Fruit fly (Drosophila melanogaster) whole organism, adult: Measurements from ENCODE around the gene Mst36Fa.

Experiments
- CG11617 ChIP-seq: fragments of 200-800 bp; sonication (Bioruptor generic); optimal IDR thresholded peaks from 2 replicates; lab custom pipeline; 2017; ENCODE audit warnings: mild to moderate bottlenecking, missing biosample characterization, missing genetic modification reagents, missing genetic modification characterization
- CG12768 ChIP-seq: fragments of 200-800 bp; sonication (Bioruptor generic); optimal IDR thresholded peaks from 2 replicates; lab custom pipeline; 2017; ENCODE audit warnings: missing biosample characterization, missing genetic modification characterization, mild to moderate bottlenecking, moderate library complexity, missing genetic modification reagents
- CG14711 ChIP-seq: fragments of 200-800 bp; sonication (Bioruptor generic); optimal IDR thresholded peaks from 2 replicates; lab custom pipeline; 2018; ENCODE audit warnings: missing biosample characterization, mild to moderate bottlenecking, missing genetic modification characterization, moderate library complexity
- CG1620 ChIP-seq: fragments of 200-800 bp; sonication (Bioruptor generic); optimal IDR thresholded peaks from 2 replicates; lab custom pipeline; 2016; ENCODE audit warnings: missing biosample characterization, missing genetic modification characterization
- CG33017 ChIP-seq: fragments of 200-800 bp; sonication (Bioruptor generic); optimal IDR thresholded peaks from 2 replicates; lab custom pipeline; 2018; ENCODE audit warnings: missing biosample characterization, mild to moderate bottlenecking, missing genetic modification characterization, moderate library complexity
- CG5204 ChIP-seq: fragments of 200-800 bp; sonication (Bioruptor generic); optimal IDR thresholded peaks from 2 replicates; lab custom pipeline; 2016; ENCODE audit warnings: missing biosample characterization, missing genetic modification characterization
- CG7045 ChIP-seq: fragments of 200-800 bp; sonication (Bioruptor generic); optimal IDR thresholded peaks from 2 replicates; lab custom pipeline; 2017; ENCODE audit warnings: missing biosample characterization, mild to moderate bottlenecking, missing genetic modification characterization
- CG7101 ChIP-seq: fragments of 200-800 bp; sonication (Bioruptor generic); optimal IDR thresholded peaks from 2 replicates; lab custom pipeline; 2018; ENCODE audit warnings: missing biosample characterization, mild to moderate bottlenecking, missing genetic modification characterization, moderate library complexity
- Clk ChIP-seq: fragments of 200-800 bp; sonication (Bioruptor generic); optimal IDR thresholded peaks from 2 replicates; lab custom pipeline; 2017; ENCODE audit warnings: missing biosample characterization, missing genetic modification characterization
- Crg-1 ChIP-seq: fragments of 200-800 bp; sonication (Bioruptor generic); optimal IDR thresholded peaks from 2 replicates; lab custom pipeline; 2016; ENCODE audit warnings: missing biosample characterization, missing genetic modification characterization
- Hr96 ChIP-seq: fragments of 200-800 bp; sonication (Bioruptor generic); optimal IDR thresholded peaks from 2 replicates; lab custom pipeline; 2016; ENCODE audit warnings: missing biosample characterization, missing genetic modification characterization
- Mnt ChIP-seq: fragments of 200-800 bp; sonication (Bioruptor generic); optimal IDR thresholded peaks from 2 replicates; lab custom pipeline; 2016; ENCODE audit warnings: missing biosample characterization, mild to moderate bottlenecking, missing genetic modification characterization
- bab1 ChIP-seq: fragments of 200-800 bp; sonication (Bioruptor generic); optimal IDR thresholded peaks from 3 replicates; lab custom pipeline; 2019; ENCODE audit warnings: missing biosample characterization, mild to moderate bottlenecking, missing genetic modification characterization, moderate library complexity
- cic ChIP-seq: fragments of 200-800 bp; sonication (Bioruptor generic); optimal IDR thresholded peaks from 2 replicates; lab custom pipeline; 2017; ENCODE audit warnings: missing biosample characterization, mild to moderate bottlenecking, missing genetic modification characterization, moderate library complexity
- cnc ChIP-seq, 2 experiments: fragments of >200 bp; optimal IDR thresholded peaks; 2 replicates each; lab custom pipeline; 2017
- kay ChIP-seq: fragments of 200-800 bp; sonication (Bioruptor generic); peaks from one replicate; lab custom pipeline; 2016; ENCODE audit warnings: missing biosample characterization, missing genetic modification characterization, borderline replicate concordance
- ovo ChIP-seq: fragments of 200-800 bp; sonication (Bioruptor generic); optimal IDR thresholded peaks from 2 replicates; lab custom pipeline; 2016; ENCODE audit warnings: missing biosample characterization, missing genetic modification characterization
- pad ChIP-seq: fragments of 200-800 bp; sonication (Bioruptor generic); optimal IDR thresholded peaks from 3 replicates; lab custom pipeline; 2017; ENCODE audit warnings: missing biosample characterization, missing genetic modification characterization, mild to moderate bottlenecking, moderate library complexity, missing genetic modification reagents
- tj ChIP-seq: fragments of 200-800 bp; sonication (Bioruptor generic); optimal IDR thresholded peaks from 3 replicates; lab custom pipeline; 2017; ENCODE audit warnings: missing biosample characterization, mild to moderate bottlenecking, missing genetic modification characterization, moderate library complexity
- toe ChIP-seq: fragments of 200-800 bp; sonication (Bioruptor generic); optimal IDR thresholded peaks from 2 replicates; lab custom pipeline; 2016; ENCODE audit warnings: missing biosample characterization, missing genetic modification characterization

Gene Mst36Fa

DNA sequence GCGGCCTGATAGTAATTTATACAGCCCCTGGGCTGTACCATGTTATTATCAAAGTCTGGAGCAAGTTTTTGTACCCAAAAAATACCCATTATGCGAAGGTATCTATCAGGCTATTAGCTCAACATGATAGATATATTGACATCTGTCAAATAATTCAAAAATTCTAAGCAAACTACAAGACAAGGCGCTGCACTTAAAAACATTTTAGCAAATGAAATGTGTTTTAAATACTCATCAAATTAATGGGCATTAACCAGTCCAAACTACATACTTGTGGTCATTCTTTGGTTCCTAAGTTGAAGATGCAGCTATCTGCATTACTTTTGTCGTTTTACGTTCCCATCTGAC lies 23.5 kb downstream of the Mst36Fa start:
- no peak for TF ChIP-seq cnc (optimal IDR thresholded peaks at IDR 0.05; lab: Kevin White, UChicago)
- TF ChIP-seq CG14711 (tag; lab: Kevin White, UChicago), result peak; percentile 23
- TF ChIP-seq CG5204, result no peak
- no peak for TF ChIP-seq CG1620 (GFP tag; lab: Kevin White, UChicago)
- no peak for TF ChIP-seq Mnt (GFP tag; lab: Kevin White, UChicago)

DNA sequence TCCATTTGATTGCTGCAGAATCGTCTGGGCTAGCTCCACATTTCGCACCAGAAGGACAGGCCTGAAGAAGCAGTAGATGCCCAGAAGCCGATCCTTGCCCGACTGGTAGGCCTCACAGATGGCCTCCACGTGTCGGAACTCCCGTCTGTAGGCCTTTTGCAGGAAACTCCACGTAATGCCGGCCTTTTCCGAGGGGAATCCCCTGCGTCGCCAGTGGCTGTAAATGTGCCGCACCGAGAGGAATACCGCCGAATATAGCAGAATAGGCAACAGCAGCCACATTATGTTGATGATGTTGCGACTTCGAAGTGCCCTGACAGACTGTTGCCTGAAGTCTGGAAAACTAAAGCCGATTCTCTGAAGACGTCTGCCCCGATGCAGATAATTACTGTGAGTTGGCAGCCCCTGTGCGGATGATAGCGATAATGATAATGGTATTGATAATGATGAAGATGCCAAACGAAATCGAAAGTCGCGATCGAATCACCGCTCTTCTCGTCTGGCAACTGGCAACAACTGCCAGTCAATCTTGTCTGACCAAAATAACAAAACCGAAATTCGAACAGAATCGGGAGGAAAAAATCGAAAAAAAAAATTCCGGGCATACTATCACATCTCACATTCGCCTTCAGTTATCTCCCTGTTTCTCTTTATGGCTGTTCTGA lies 24.0 kb downstream of the Mst36Fa start, which contains the start of gene Cyp310a1:
Cyp310a1 (minus strand) TSS at position 348 of the 665 bp plus-strand sequence.
- TF ChIP-seq CG1620 (GFP tag; lab: Kevin White, UChicago) (no peak), CG7045 (GFP tag; lab: Kevin White, UChicago) (no peak)

dm6 chr2L:18647857-18648652 lies 28.7 kb downstream of the Mst36Fa start:
- TF ChIP-seq CG7101 (no peak), kay (GFP tag; lab: Kevin White, UChicago) (peak; percentile 20)

dm6 chr2L:18645468-18645867 lies 31.3 kb downstream of the Mst36Fa start:
- TF ChIP-seq CG14711 (tag; lab: Kevin White, UChicago) (no peak), Mnt (GFP tag; lab: Kevin White, UChicago) (no peak), CG33017 (no peak), Crg-1 (GFP tag; lab: Kevin White, UChicago) (no peak), CG1620 (GFP tag; lab: Kevin White, UChicago) (no peak), CG11617 (GFP tag; lab: Kevin White, UChicago) (no peak), pad (GFP tag; lab: Kevin White, UChicago) (no peak), CG7045 (GFP tag; lab: Kevin White, UChicago) (no peak), CG5204 (no peak)

DNA sequence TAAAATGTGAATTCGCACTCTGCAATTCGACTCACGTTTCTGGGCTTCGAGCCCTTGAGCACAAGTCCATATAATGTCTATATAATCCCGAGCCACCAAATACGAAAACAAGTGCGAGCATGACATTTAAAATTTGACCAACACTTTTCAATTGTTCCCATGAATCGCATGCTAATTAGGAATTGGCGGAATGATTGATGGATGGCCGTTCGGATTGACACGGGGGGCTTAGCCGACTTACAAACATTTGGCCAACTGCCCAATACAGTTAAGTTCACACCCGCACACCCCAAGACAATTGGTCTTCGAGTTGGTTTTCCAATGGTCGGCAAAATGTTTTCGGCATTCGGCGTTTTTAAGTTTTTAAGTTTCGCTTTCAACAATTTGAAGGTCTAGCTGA lies 35.7 kb downstream of the Mst36Fa start:
- peak; percentile 6 for TF ChIP-seq tj (GFP tag; lab: Kevin White, UChicago)
- TF ChIP-seq bab1 (GFP tag; lab: Kevin White, UChicago), result no peak

DNA sequence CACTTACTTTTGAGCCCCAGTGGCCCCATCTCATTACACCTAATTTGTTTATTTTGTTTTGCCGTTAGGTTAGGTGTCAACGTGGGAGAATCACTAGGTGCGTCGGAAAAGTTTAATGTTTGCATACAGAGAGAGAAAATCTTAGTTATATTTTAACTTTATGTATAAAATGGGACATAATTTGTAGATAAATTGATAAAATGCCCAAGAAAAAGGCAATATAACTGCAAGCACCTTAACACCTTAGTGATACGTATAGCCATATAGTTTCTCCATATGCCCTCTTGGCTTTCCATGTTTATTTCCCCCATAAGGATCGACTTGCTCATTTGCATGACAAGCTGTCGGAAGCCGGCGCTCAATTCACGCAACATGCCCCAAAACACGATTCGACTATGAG lies 37.9 kb downstream of the Mst36Fa start:
- TF ChIP-seq CG11617 (GFP tag; lab: Kevin White, UChicago) (no peak), CG12768 (GFP tag; lab: Kevin White, UChicago) (no peak), Clk (no peak), tj (GFP tag; lab: Kevin White, UChicago) (no peak), bab1 (GFP tag; lab: Kevin White, UChicago) (no peak), kay (GFP tag; lab: Kevin White, UChicago) (no peak), pad (GFP tag; lab: Kevin White, UChicago) (no peak)

DNA sequence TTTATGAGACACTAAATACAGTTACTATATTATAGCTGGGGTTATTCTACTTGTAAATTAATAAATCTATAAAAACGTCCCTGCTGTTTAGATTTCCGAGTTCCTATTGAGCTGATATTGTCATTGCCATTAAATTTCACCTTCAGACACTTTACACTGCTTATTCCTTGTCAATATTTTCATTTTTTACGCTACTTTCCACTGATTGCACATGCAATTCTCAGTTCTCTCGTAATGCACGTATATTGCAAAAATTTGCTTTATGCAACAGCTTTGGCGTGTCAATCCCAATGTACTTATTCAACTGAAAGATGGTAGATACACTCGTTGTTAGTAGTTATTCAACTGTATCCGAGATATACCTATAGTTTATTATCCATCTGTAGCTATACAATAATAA lies 44.4 kb downstream of the Mst36Fa start:
- TF ChIP-seq CG11617 (GFP tag; lab: Kevin White, UChicago) (no peak), tj (GFP tag; lab: Kevin White, UChicago) (no peak), CG33017 (peak; percentile 45), cic (peak; percentile 81), Mnt (GFP tag; lab: Kevin White, UChicago) (no peak), CG5204 (no peak), CG14711 (tag; lab: Kevin White, UChicago) (peak; percentile 47), kay (GFP tag; lab: Kevin White, UChicago) (no peak), Crg-1 (GFP tag; lab: Kevin White, UChicago) (peak; percentile 50), toe (GFP tag; lab: Kevin White, UChicago) (no peak), ovo (peak; percentile 39), cnc (optimal IDR thresholded peaks at IDR 0.05; lab: Kevin White, UChicago) (no peak), CG7101 (peak; percentile 27), Hr96 (GFP tag; lab: Kevin White, UChicago) (no peak), CG12768 (GFP tag; lab: Kevin White, UChicago) (peak; percentile 52), pad (GFP tag; lab: Kevin White, UChicago) (no peak), CG7045 (GFP tag; lab: Kevin White, UChicago) (peak; percentile 38), CG1620 (GFP tag; lab: Kevin White, UChicago) (no peak), Clk (no peak), bab1 (GFP tag; lab: Kevin White, UChicago) (peak; percentile 9)
